Worm (Caenorhabditis elegans) whole organism, L4/young adult: ENCODE measurements around the gene mogs-1.

ENCODE experiments used
- W03F9.2 ChIP-seq: fragments of 150-350 bp; optimal IDR thresholded peaks from 2 replicates; lab custom pipeline; 2014; ENCODE audit warnings: missing biosample characterization, missing genetic modification characterization
- dao-5 ChIP-seq: sonication (generic microtip); optimal IDR thresholded peaks from 2 replicates; lab custom pipeline; 2016; ENCODE audit warnings: missing genotype, missing genetic modification characterization, moderate library complexity, missing compliant biosample characterization
- him-1 ChIP-seq: sonication (generic microtip); optimal IDR thresholded peaks from 2 replicates; lab custom pipeline; 2016; ENCODE audit warnings: missing genotype, missing genetic modification reagents, missing genetic modification characterization, missing compliant biosample characterization

Gene mogs-1

ce11 chrIV:11036222-11036621 is 14.5 kb upstream of the mogs-1 start, which contains the start of gene fkb-1:
Gene fkb-1 (plus strand): TSS chrIV:11036582.
- TF ChIP-seq W03F9.2 (peak; percentile 71), him-1 (tag; lab: Kevin White, UChicago) (no peak)

ce11 chrIV:11032288-11032687 is 10.6 kb upstream of the mogs-1 start, which contains the start of gene hrg-6:
Gene hrg-6 (plus strand): TSS chrIV:11032588.
- TF ChIP-seq W03F9.2 = no peak
- TF ChIP-seq him-1 (tag; lab: Kevin White, UChicago) = no peak
- TF ChIP-seq dao-5 (tag; lab: Kevin White, UChicago) = no peak

ce11 chrIV:11031640-11032039 is 9.9 kb upstream of the mogs-1 start:
- TF ChIP-seq W03F9.2 = no peak

- TF ChIP-seq W03F9.2 (no peak), dao-5 (tag; lab: Kevin White, UChicago) (no peak), him-1 (tag; lab: Kevin White, UChicago) (no peak)
Observed at ce11 chrIV:11030893-11031292, 9.2 kb upstream of the mogs-1 start, which contains the start of gene hrg-4. Gene hrg-4 (minus strand): TSS chrIV:11030993.

ce11 chrIV:11030117-11030516 is 8.4 kb upstream of the mogs-1 start:
- no peak for TF ChIP-seq W03F9.2
- TF ChIP-seq him-1 (tag; lab: Kevin White, UChicago) = no peak
- no peak for TF ChIP-seq dao-5 (tag; lab: Kevin White, UChicago)

- no peak for TF ChIP-seq him-1 (tag; lab: Kevin White, UChicago)
- no peak for TF ChIP-seq dao-5 (tag; lab: Kevin White, UChicago)
- no peak for TF ChIP-seq W03F9.2
Observed at ce11 chrIV:11029412-11029811, 7.7 kb upstream of the mogs-1 start, which contains the start of gene hrg-5. Gene hrg-5 (minus strand): TSS chrIV:11029428.

- TF ChIP-seq W03F9.2 (peak; percentile 68), dao-5 (tag; lab: Kevin White, UChicago) (peak; percentile 5), him-1 (tag; lab: Kevin White, UChicago) (peak; percentile 14)
Observed at ce11 chrIV:11027560-11027959, 5.8 kb upstream of the mogs-1 start.

ce11 chrIV:11026648-11027047 is 4.9 kb upstream of the mogs-1 start:
- TF ChIP-seq W03F9.2 (no peak), dao-5 (tag; lab: Kevin White, UChicago) (no peak), him-1 (tag; lab: Kevin White, UChicago) (no peak)

- TF ChIP-seq dao-5 (tag; lab: Kevin White, UChicago) (no peak), W03F9.2 (no peak), him-1 (tag; lab: Kevin White, UChicago) (no peak)
Observed at ce11 chrIV:11025941-11026340, 4.2 kb upstream of the mogs-1 start.

- no peak for TF ChIP-seq him-1 (tag; lab: Kevin White, UChicago)
- no peak for TF ChIP-seq dao-5 (tag; lab: Kevin White, UChicago)
- TF ChIP-seq W03F9.2 = no peak
Observed at ce11 chrIV:11022303-11022702, 575 bp upstream of the mogs-1 start, which contains the start of gene alh-3. Gene alh-3 (plus strand): TSS chrIV:11022603.

- TF ChIP-seq W03F9.2 (peak; percentile 61), him-1 (tag; lab: Kevin White, UChicago) (no peak), dao-5 (tag; lab: Kevin White, UChicago) (no peak)
Observed at ce11 chrIV:11019962-11020550, 1.7 kb downstream of the mogs-1 start, which contains the start of gene F13H10.8. Gene F13H10.8 (plus strand): TSS chrIV:11020517.

ce11 chrIV:11015881-11016280 is 5.8 kb downstream of the mogs-1 start, which contains the start of gene F13H10.3:
Gene F13H10.3 (minus strand): TSS chrIV:11015953.
- TF ChIP-seq W03F9.2 (no peak), him-1 (tag; lab: Kevin White, UChicago) (no peak), dao-5 (tag; lab: Kevin White, UChicago) (no peak)

ce11 chrIV:11011920-11012319 is 9.8 kb downstream of the mogs-1 start, which contains the start of gene ndx-9:
Gene ndx-9 (minus strand): TSS chrIV:11012020.
- TF ChIP-seq dao-5 (tag; lab: Kevin White, UChicago) = no peak
- no peak for TF ChIP-seq him-1 (tag; lab: Kevin White, UChicago)
- no peak for TF ChIP-seq W03F9.2

ce11 chrIV:11009928-11010327 is 11.8 kb downstream of the mogs-1 start:
- no peak for TF ChIP-seq him-1 (tag; lab: Kevin White, UChicago)
- no peak for TF ChIP-seq W03F9.2
- no peak for TF ChIP-seq dao-5 (tag; lab: Kevin White, UChicago)

- TF ChIP-seq him-1 (tag; lab: Kevin White, UChicago) = no peak
- TF ChIP-seq dao-5 (tag; lab: Kevin White, UChicago) = no peak
- no peak for TF ChIP-seq W03F9.2
Observed at ce11 chrIV:11008996-11009395, 12.7 kb downstream of the mogs-1 start, which contains the start of gene F13H10.6. Gene F13H10.6 (plus strand): TSS chrIV:11009296.
